Worm (Caenorhabditis elegans): Measurements from ENCODE around the gene F57E7.4.

DNA sequence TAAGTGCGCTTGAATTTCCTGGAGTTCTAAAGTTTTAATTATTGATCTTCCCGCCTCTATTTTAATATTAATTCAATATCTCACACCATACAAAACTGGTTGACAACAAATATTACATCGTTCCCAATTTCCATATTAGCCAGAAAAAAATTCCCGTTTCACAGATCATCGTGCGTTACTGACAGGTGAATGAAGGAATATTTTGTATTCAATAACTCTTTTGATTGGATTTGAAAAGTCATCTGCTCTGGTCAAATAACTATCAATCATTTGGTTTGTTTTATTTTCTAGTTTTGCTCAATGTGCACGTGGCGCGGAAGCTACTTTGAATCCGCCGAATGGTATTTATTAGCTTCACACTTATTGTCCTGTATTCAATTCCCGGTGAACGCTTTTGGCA is 2.9 kb upstream of the F57E7.4 start, which contains the start of gene srh-139:
- TF ChIP-seq ces-1 (GFP tag; optimal IDR thresholded peaks at IDR 0.05) (no peak), R02D3.7 (tag; optimal IDR thresholded peaks at IDR 0.05) (no peak), ztf-11 (tag; optimal IDR thresholded peaks at IDR 0.05) (no peak), fos-1 (tag; optimal IDR thresholded peaks at IDR 0.05) (no peak), Y48G9A.11 (GFP tag; IDR thresholded peaks at IDR 0.05) (no peak), daf-12 (tag; optimal IDR thresholded peaks at IDR 0.05) (no peak), snpc-4 (tag; optimal IDR thresholded peaks at IDR 0.05) (no peak), nhr-42 (GFP tag; IDR thresholded peaks at IDR 0.05) (no peak), skn-1 (tag; optimal IDR thresholded peaks at IDR 0.05) (no peak)
